Fruit fly (Drosophila melanogaster) whole organism, adult: ENCODE data around the gene Zir.

Experiments
- CG11617 ChIP-seq: fragments of 200-800 bp; sonication (Bioruptor generic); optimal IDR thresholded peaks from 2 replicates; lab custom pipeline; 2017; ENCODE audit warnings: mild to moderate bottlenecking, missing biosample characterization, missing genetic modification reagents, missing genetic modification characterization
- CG14711 ChIP-seq: fragments of 200-800 bp; sonication (Bioruptor generic); optimal IDR thresholded peaks from 2 replicates; lab custom pipeline; 2018; ENCODE audit warnings: missing biosample characterization, mild to moderate bottlenecking, missing genetic modification characterization, moderate library complexity
- CG1620 ChIP-seq: fragments of 200-800 bp; sonication (Bioruptor generic); optimal IDR thresholded peaks from 2 replicates; lab custom pipeline; 2016; ENCODE audit warnings: missing biosample characterization, missing genetic modification characterization
- CG33017 ChIP-seq: fragments of 200-800 bp; sonication (Bioruptor generic); optimal IDR thresholded peaks from 2 replicates; lab custom pipeline; 2018; ENCODE audit warnings: missing biosample characterization, mild to moderate bottlenecking, missing genetic modification characterization, moderate library complexity
- CG5204 ChIP-seq: fragments of 200-800 bp; sonication (Bioruptor generic); optimal IDR thresholded peaks from 2 replicates; lab custom pipeline; 2016; ENCODE audit warnings: missing biosample characterization, missing genetic modification characterization
- CG7045 ChIP-seq: fragments of 200-800 bp; sonication (Bioruptor generic); optimal IDR thresholded peaks from 2 replicates; lab custom pipeline; 2017; ENCODE audit warnings: missing biosample characterization, mild to moderate bottlenecking, missing genetic modification characterization
- CG7101 ChIP-seq: fragments of 200-800 bp; sonication (Bioruptor generic); optimal IDR thresholded peaks from 2 replicates; lab custom pipeline; 2018; ENCODE audit warnings: missing biosample characterization, mild to moderate bottlenecking, missing genetic modification characterization, moderate library complexity
- Crg-1 ChIP-seq: fragments of 200-800 bp; sonication (Bioruptor generic); optimal IDR thresholded peaks from 2 replicates; lab custom pipeline; 2016; ENCODE audit warnings: missing biosample characterization, missing genetic modification characterization
- kay ChIP-seq: fragments of 200-800 bp; sonication (Bioruptor generic); peaks from one replicate; lab custom pipeline; 2016; ENCODE audit warnings: missing biosample characterization, missing genetic modification characterization, borderline replicate concordance
- ovo ChIP-seq: fragments of 200-800 bp; sonication (Bioruptor generic); optimal IDR thresholded peaks from 2 replicates; lab custom pipeline; 2016; ENCODE audit warnings: missing biosample characterization, missing genetic modification characterization

dm6 chr2L:107476-108436 lies 13.2 kb downstream of the Zir start:
- TF ChIP-seq ovo (GFP tag; lab: Kevin White, UChicago) (no peak), Crg-1 (GFP tag; lab: Kevin White, UChicago) (peak; percentile 7), CG7045 (GFP tag; lab: Kevin White, UChicago) (no peak), CG1620 (no peak), CG7101 (tag; lab: Kevin White, UChicago) (no peak), CG11617 (GFP tag; lab: Kevin White, UChicago) (no peak), CG33017 (tag; lab: Kevin White, UChicago) (peak; percentile 11), kay (GFP tag; lab: Kevin White, UChicago) (no peak), CG5204 (GFP tag; lab: Kevin White, UChicago) (no peak), CG14711 (no peak)
